Fruit fly (Drosophila melanogaster) whole organism, embryonic: ENCODE data around the gene Hrb27C.

Source experiments
- Abd-B ChIP-seq: fragments of 200-800 bp; sonication (Bioruptor generic); optimal IDR thresholded peaks from 2 replicates; lab custom pipeline; 2018; ENCODE audit warnings: missing biosample characterization, mild to moderate bottlenecking, missing genetic modification characterization, moderate library complexity
- Adf1 ChIP-seq: fragments of 200-800 bp; sonication (Bioruptor generic); IDR thresholded peaks from 2 replicates; pipeline ENCODE4 v1.3.6; 2022; ENCODE audit warnings: missing biosample characterization, missing genetic modification characterization
- B-H1 ChIP-seq: fragments of 200-800 bp; sonication (Bioruptor generic); IDR thresholded peaks from 3 replicates; pipeline ENCODE4 v1.3.6; 2022; ENCODE audit warnings: missing biosample characterization, missing genetic modification characterization
- Bdp1 ChIP-seq: fragments of 200-800 bp; sonication (Bioruptor generic); optimal IDR thresholded peaks from 3 replicates; lab custom pipeline; 2016; ENCODE audit warnings: missing biosample characterization, missing genetic modification characterization
- CG10543 ChIP-seq: fragments of 200-800 bp; sonication (Bioruptor generic); optimal IDR thresholded peaks from 3 replicates; lab custom pipeline; 2017; ENCODE audit warnings: missing biosample characterization, mild to moderate bottlenecking, missing genetic modification characterization, moderate library complexity
- CG10654 ChIP-seq: fragments of 200-800 bp; sonication (Bioruptor generic); optimal IDR thresholded peaks from 2 replicates; lab custom pipeline; 2016; ENCODE audit warnings: missing biosample characterization, missing genetic modification characterization
- CG12659 ChIP-seq: fragments of 200-800 bp; sonication (Bioruptor generic); optimal IDR thresholded peaks from 3 replicates; lab custom pipeline; 2017; ENCODE audit warnings: mild to moderate bottlenecking, missing biosample characterization, missing genetic modification reagents, missing genetic modification characterization
- CG15514 ChIP-seq: fragments of 200-800 bp; sonication (Bioruptor generic); optimal IDR thresholded peaks from 3 replicates; lab custom pipeline; 2017; ENCODE audit warnings: missing biosample characterization, missing genetic modification characterization, mild to moderate bottlenecking, moderate library complexity, missing genetic modification reagents
- CG16813 ChIP-seq: fragments of 200-800 bp; sonication (Bioruptor generic); IDR thresholded peaks from 3 replicates; pipeline ENCODE4 v1.3.6; 2022; ENCODE audit warnings: missing biosample characterization, missing genetic modification characterization; ENCODE audit not compliant: partially characterized antibody
- CG17802 ChIP-seq: fragments of 200-800 bp; sonication (Bioruptor generic); optimal IDR thresholded peaks from 2 replicates; lab custom pipeline; 2018; ENCODE audit warnings: missing biosample characterization, mild to moderate bottlenecking, missing genetic modification characterization, moderate library complexity
- CG2116 ChIP-seq: fragments of 200-800 bp; sonication (Bioruptor generic); optimal IDR thresholded peaks from 3 replicates; lab custom pipeline; 2018; ENCODE audit warnings: missing biosample characterization, mild to moderate bottlenecking, missing genetic modification characterization
- CG3065 ChIP-seq: fragments of 200-800 bp; sonication (Bioruptor generic); optimal IDR thresholded peaks from 2 replicates; lab custom pipeline; 2016; ENCODE audit warnings: missing biosample characterization, missing genetic modification characterization
- CG33557 ChIP-seq: fragments of 200-800 bp; sonication (Bioruptor generic); optimal IDR thresholded peaks from 2 replicates; lab custom pipeline; 2019; ENCODE audit warnings: missing biosample characterization, mild to moderate bottlenecking, missing genetic modification characterization, moderate library complexity
- CG4404 ChIP-seq: fragments of 200-800 bp; sonication (Bioruptor generic); IDR thresholded peaks from 2 replicates; pipeline ENCODE4 v1.3.6; 2022; ENCODE audit warnings: missing biosample characterization, missing genetic modification characterization
- CG4707 ChIP-seq: fragments of 200-800 bp; sonication (Bioruptor generic); optimal IDR thresholded peaks from 2 replicates; lab custom pipeline; 2018; ENCODE audit warnings: missing biosample characterization, mild to moderate bottlenecking, missing genetic modification characterization, moderate library complexity
- CG6689 ChIP-seq: fragments of 200-800 bp; sonication (Bioruptor generic); IDR thresholded peaks from 2 replicates; pipeline ENCODE4 v1.3.6; 2022; ENCODE audit warnings: missing biosample characterization, missing genetic modification characterization
- CG7928 ChIP-seq: fragments of 200-800 bp; sonication (Bioruptor generic); optimal IDR thresholded peaks from 2 replicates; lab custom pipeline; 2017; ENCODE audit warnings: missing biosample characterization, mild to moderate bottlenecking, missing genetic modification characterization
- CG8765 ChIP-seq: fragments of 200-800 bp; sonication (Bioruptor generic); IDR thresholded peaks from 2 replicates; pipeline ENCODE4 v1.3.6; 2022; ENCODE audit warnings: missing biosample characterization, missing genetic modification characterization
- CG8944 ChIP-seq: fragments of 200-800 bp; sonication (Bioruptor generic); optimal IDR thresholded peaks from 3 replicates; lab custom pipeline; 2016; ENCODE audit warnings: missing biosample characterization, missing genetic modification characterization
- CG9609 ChIP-seq: fragments of 200-800 bp; sonication (Bioruptor generic); optimal IDR thresholded peaks from 3 replicates; lab custom pipeline; 2016; ENCODE audit warnings: missing biosample characterization, missing genetic modification characterization
- CG9797 ChIP-seq: fragments of 200-800 bp; sonication (Bioruptor generic); optimal IDR thresholded peaks from 3 replicates; lab custom pipeline; 2018; ENCODE audit warnings: missing biosample characterization, mild to moderate bottlenecking, missing genetic modification characterization
- Chrac-16 ChIP-seq: fragments of 200-800 bp; sonication (Bioruptor generic); optimal IDR thresholded peaks from 3 replicates; lab custom pipeline; 2016; ENCODE audit warnings: missing biosample characterization, missing genetic modification characterization
- Dbx ChIP-seq: fragments of 200-800 bp; sonication (Bioruptor generic); IDR thresholded peaks from 3 replicates; pipeline ENCODE4 v1.3.6; 2022; ENCODE audit warnings: missing biosample characterization, missing genetic modification characterization
- Doc3 ChIP-seq: fragments of 200-800 bp; sonication (Bioruptor generic); IDR thresholded peaks from 3 replicates; pipeline ENCODE4 v1.3.6; 2022; ENCODE audit warnings: missing biosample characterization, missing genetic modification characterization; ENCODE audit not compliant: partially characterized antibody
- Ets97D ChIP-seq: fragments of 200-800 bp; sonication (Bioruptor generic); optimal IDR thresholded peaks from 3 replicates; lab custom pipeline; 2016; ENCODE audit warnings: missing biosample characterization, missing genetic modification characterization
- Fer2 ChIP-seq: fragments of 200-800 bp; sonication (Bioruptor generic); optimal IDR thresholded peaks from 2 replicates; lab custom pipeline; 2018; ENCODE audit warnings: missing biosample characterization, mild to moderate bottlenecking, missing genetic modification characterization, moderate library complexity
- HLH4C ChIP-seq: fragments of 200-800 bp; sonication (Bioruptor generic); IDR thresholded peaks from 3 replicates; pipeline ENCODE4 v1.3.6; 2022; ENCODE audit warnings: missing biosample characterization, missing genetic modification characterization; ENCODE audit not compliant: partially characterized antibody
- HLH54F ChIP-seq: fragments of 200-800 bp; sonication (Bioruptor generic); optimal IDR thresholded peaks from 3 replicates; lab custom pipeline; 2016; ENCODE audit warnings: missing biosample characterization, missing genetic modification characterization
- Hr3 ChIP-seq: fragments of 200-800 bp; sonication (Bioruptor generic); optimal IDR thresholded peaks from 3 replicates; lab custom pipeline; 2016; ENCODE audit warnings: missing biosample characterization, missing genetic modification characterization
- Oli ChIP-seq: fragments of 200-800 bp; sonication (Bioruptor generic); optimal IDR thresholded peaks from 2 replicates; lab custom pipeline; 2018; ENCODE audit warnings: missing biosample characterization, mild to moderate bottlenecking, missing genetic modification characterization, moderate library complexity
- Sry-β ChIP-seq: fragments of 200-800 bp; sonication (Bioruptor generic); optimal IDR thresholded peaks from 2 replicates; lab custom pipeline; 2018; ENCODE audit warnings: missing biosample characterization, mild to moderate bottlenecking, missing genetic modification characterization, moderate library complexity
- ara ChIP-seq: fragments of 200-800 bp; sonication (Bioruptor generic); IDR thresholded peaks from 2 replicates; pipeline ENCODE4 v1.3.6; 2022; ENCODE audit warnings: missing biosample characterization, missing genetic modification characterization
- crp ChIP-seq, 2 experiments: fragments of 200-800 bp; sonication (Bioruptor generic); optimal IDR thresholded peaks; 2 replicates in 1 of 2; 3 replicates in 1 of 2; lab custom pipeline; 2017; ENCODE audit warnings: missing biosample characterization in 2 of 2, missing genetic modification characterization in 2 of 2, mild to moderate bottlenecking in 1 of 2, moderate library complexity in 1 of 2
- disco-r ChIP-seq: fragments of 200-800 bp; sonication (Bioruptor generic); optimal IDR thresholded peaks from 2 replicates; lab custom pipeline; 2016; ENCODE audit warnings: missing biosample characterization, missing genetic modification characterization
- ems ChIP-seq: fragments of 200-800 bp; sonication (Bioruptor generic); optimal IDR thresholded peaks from 3 replicates; lab custom pipeline; 2016; ENCODE audit warnings: missing biosample characterization, missing genetic modification characterization
- esg ChIP-seq: fragments of 200-800 bp; sonication (Bioruptor generic); conservative IDR thresholded peaks from 2 replicates; pipeline ENCODE4 v1.3.6; 2022; ENCODE audit warnings: missing biosample characterization, missing genetic modification characterization
- fu2 ChIP-seq: fragments of 200-800 bp; sonication (Bioruptor generic); optimal IDR thresholded peaks from 2 replicates; lab custom pipeline; 2016; ENCODE audit warnings: missing biosample characterization, missing genetic modification characterization
- gce ChIP-seq: fragments of 200-800 bp; sonication (Bioruptor generic); IDR thresholded peaks from 3 replicates; pipeline ENCODE4 v1.3.6; 2022; ENCODE audit warnings: missing biosample characterization, missing genetic modification characterization
- gsb ChIP-seq: fragments of 200-800 bp; sonication (Bioruptor generic); IDR thresholded peaks from 2 replicates; pipeline ENCODE4 v1.3.6; 2022; ENCODE audit warnings: missing biosample characterization, missing genetic modification characterization
- ham ChIP-seq: fragments of 200-800 bp; sonication (Bioruptor generic); IDR thresholded peaks from 2 replicates; pipeline ENCODE4 v1.3.6; 2022; ENCODE audit warnings: missing biosample characterization, missing genetic modification characterization
- hkb ChIP-seq, 2 experiments: fragments of 200-800 bp in 1 of 2; fragments of >200 bp in 1 of 2; sonication (Bioruptor generic) in 1 of 2; IDR thresholded peaks in 1 of 2; optimal IDR thresholded peaks in 1 of 2; 2 replicates each; pipeline versions ENCODE4 v1.3.6 to Lab custom; 2017 to 2022; ENCODE audit warnings: missing biosample characterization in 1 of 2, missing genetic modification characterization in 1 of 2
- knrl ChIP-seq: fragments of 200-800 bp; sonication (Bioruptor generic); IDR thresholded peaks from 3 replicates; pipeline ENCODE4 v1.3.6; 2022; ENCODE audit warnings: missing biosample characterization, missing genetic modification characterization; ENCODE audit not compliant: partially characterized antibody
- nerfin-1 ChIP-seq: fragments of 200-800 bp; sonication (Bioruptor generic); optimal IDR thresholded peaks from 3 replicates; lab custom pipeline; 2019; ENCODE audit warnings: missing biosample characterization, mild to moderate bottlenecking, missing genetic modification characterization, moderate library complexity
- pan ChIP-seq, 4 experiments: fragments of >200 bp in 3 of 4; fragments of 200-800 bp in 1 of 4; sonication (Bioruptor generic) in 1 of 4; optimal IDR thresholded peaks in 3 of 4; IDR thresholded peaks in 1 of 4; 2 replicates each; pipeline versions ENCODE4 v1.3.6 to Lab custom; 2017 to 2022; ENCODE audit warnings: missing biosample characterization in 2 of 4, missing genetic modification characterization in 2 of 4, mixed read lengths in 1 of 4
- psq ChIP-seq: fragments of 200-800 bp; sonication (Bioruptor generic); optimal IDR thresholded peaks from 2 replicates; lab custom pipeline; 2017; ENCODE audit warnings: missing biosample characterization, missing genetic modification characterization
- pum ChIP-seq: fragments of 200-800 bp; sonication (Bioruptor generic); optimal IDR thresholded peaks from 2 replicates; lab custom pipeline; 2016; ENCODE audit warnings: missing biosample characterization, missing genetic modification characterization
- stwl ChIP-seq: fragments of 200-800 bp; sonication (Bioruptor generic); optimal IDR thresholded peaks from 3 replicates; lab custom pipeline; 2018; ENCODE audit warnings: missing biosample characterization, mild to moderate bottlenecking, missing genetic modification characterization, moderate library complexity
- sug ChIP-seq: fragments of 200-800 bp; optimal IDR thresholded peaks from 2 replicates; lab custom pipeline; 2019; ENCODE audit warnings: missing biosample characterization, mild to moderate bottlenecking, missing genetic modification characterization, moderate library complexity
- twi ChIP-seq: fragments of 200-800 bp; optimal IDR thresholded peaks from 2 replicates; lab custom pipeline; 2019; ENCODE audit warnings: missing biosample characterization, mild to moderate bottlenecking, missing genetic modification characterization, moderate library complexity

Gene Hrb27C

dm6 chr2L:6950096-6950495 is 29.6 kb downstream of the Hrb27C start, which contains the start of the genes Gas41 and SA1 (continued):
- TF ChIP-seq pum (GFP tag; lab: Kevin White, UChicago): peak; percentile 67
- TF ChIP-seq twi: peak; percentile 68
- peak; percentile 71 for TF ChIP-seq Oli
- peak; percentile 84 for TF ChIP-seq knrl (GFP tag; lab: Robert Waterston, UW)
- TF ChIP-seq CG10654 (GFP tag; lab: Kevin White, UChicago): peak; percentile 78
- TF ChIP-seq hkb (optimal IDR thresholded peaks at IDR 0.05; lab: Kevin White, UChicago): no peak
- TF ChIP-seq hkb (GFP tag; IDR thresholded peaks at IDR 0.05; lab: Robert Waterston, UW): no peak
- TF ChIP-seq gsb (GFP tag; lab: Robert Waterston, UW): peak; percentile 63
- peak; percentile 52 for TF ChIP-seq CG4707 (GFP tag; lab: Kevin White, UChicago)
- peak; percentile 12 for TF ChIP-seq psq (GFP tag; lab: Kevin White, UChicago)
- TF ChIP-seq ara: peak; percentile 81
- peak; percentile 94 for TF ChIP-seq CG33557 (GFP tag; lab: Kevin White, UChicago)
- peak; percentile 59; the same call in 1 of the 3 replicates for TF ChIP-seq Doc3
- TF ChIP-seq CG17802 (tag; lab: Kevin White, UChicago): peak; percentile 52
- no peak for TF ChIP-seq pan (optimal IDR thresholded peaks at IDR 0.05; lab: Kevin White, UChicago)
- peak in 1 of 2 experiments; percentile 92 for TF ChIP-seq pan (GFP tag; optimal IDR thresholded peaks at IDR 0.05 in 1 of 2, IDR thresholded peaks at IDR 0.05 in 1 of 2)
- TF ChIP-seq CG2116: peak; percentile 92
- TF ChIP-seq Adf1 (GFP tag; lab: Robert Waterston, UW): peak; percentile 34
- peak; percentile 89 for TF ChIP-seq CG4404 (GFP tag; lab: Robert Waterston, UW)
- TF ChIP-seq stwl (tag; lab: Kevin White, UChicago): peak; percentile 92
- peak; percentile 97 for TF ChIP-seq CG7928
- peak; percentile 67 for TF ChIP-seq CG8765 (GFP tag; lab: Robert Waterston, UW)
- TF ChIP-seq CG8944 (GFP tag; lab: Kevin White, UChicago): no peak
- TF ChIP-seq ems (GFP tag; lab: Kevin White, UChicago): no peak
- peak; percentile 96 for TF ChIP-seq CG15514
- peak; percentile 68 for TF ChIP-seq sug (tag; lab: Kevin White, UChicago)
- peak; percentile 93 for TF ChIP-seq esg (GFP tag; lab: Robert Waterston, UW)
- TF ChIP-seq Abd-B (GFP tag; lab: Kevin White, UChicago): no peak
- peak; percentile 47 for TF ChIP-seq CG9609 (GFP tag; lab: Kevin White, UChicago)
- peak; percentile 84 for TF ChIP-seq CG3065
- TF ChIP-seq CG16813 (GFP tag; lab: Robert Waterston, UW): peak; percentile 76
- peak; percentile 93 for TF ChIP-seq CG6689 (GFP tag; lab: Robert Waterston, UW)
- TF ChIP-seq gce: peak; percentile 67; the same call in 1 of the 3 replicates
- peak; percentile 62; the same call in 1 of the 2 replicates for TF ChIP-seq ham (GFP tag; lab: Robert Waterston, UW)
- peak; percentile 62 for TF ChIP-seq CG10543 (GFP tag; lab: Kevin White, UChicago)
- TF ChIP-seq nerfin-1 (tag; lab: Kevin White, UChicago): peak; percentile 85
- peak in 1 of 2 experiments; percentile 3 for TF ChIP-seq crp (GFP tag; optimal IDR thresholded peaks at IDR 0.05; lab: Kevin White, UChicago)
- peak; percentile 30 for TF ChIP-seq CG9797 (GFP tag; lab: Kevin White, UChicago)
- TF ChIP-seq HLH4C (GFP tag; lab: Robert Waterston, UW): peak; percentile 70
- peak; percentile 90 for TF ChIP-seq CG12659
- peak; percentile 30 for TF ChIP-seq disco-r
- peak; percentile 28 for TF ChIP-seq HLH54F (GFP tag; lab: Kevin White, UChicago)
- TF ChIP-seq Fer2 (tag; lab: Kevin White, UChicago): peak; percentile 90
- peak; percentile 48 for TF ChIP-seq fu2 (GFP tag; lab: Kevin White, UChicago)
- peak; percentile 66 for TF ChIP-seq Ets97D (GFP tag; lab: Kevin White, UChicago)
- TF ChIP-seq Sry-β (GFP tag; lab: Kevin White, UChicago): peak; percentile 9
- peak; percentile 93 for TF ChIP-seq Chrac-16 (GFP tag; lab: Kevin White, UChicago)
- peak; percentile 11 for TF ChIP-seq Bdp1 (GFP tag; lab: Kevin White, UChicago)
- peak; percentile 86 for TF ChIP-seq B-H1
- no peak for TF ChIP-seq Dbx
- TF ChIP-seq Hr3 (GFP tag; lab: Kevin White, UChicago): peak; percentile 94
